Fruit fly (Drosophila melanogaster): ENCODE measurements around the gene CG14414.

Gene CG14414

DNA sequence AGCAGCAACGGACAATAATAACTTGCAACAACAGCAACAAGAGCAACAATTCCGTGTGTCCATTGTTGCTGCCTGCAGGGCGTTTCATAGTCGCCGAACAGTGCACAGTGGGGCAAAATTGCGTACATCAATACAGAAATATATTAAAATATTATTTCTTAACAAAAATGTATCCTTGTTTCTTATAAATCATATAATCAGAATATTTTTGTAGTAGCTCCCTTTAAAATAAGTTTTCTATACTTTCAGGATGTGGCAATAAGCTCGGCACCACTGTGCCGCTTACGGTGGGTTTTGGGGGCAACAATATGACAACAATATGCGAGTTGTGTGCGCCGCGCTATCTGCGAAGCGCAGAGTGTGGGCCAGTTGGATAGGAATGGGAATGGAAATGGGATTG is 31.9 kb downstream of the CG14414 start:
- TF ChIP-seq TFAM (GFP tag; optimal IDR thresholded peaks at IDR 0.05): peak; percentile 43
- TF ChIP-seq dpn (GFP tag; optimal IDR thresholded peaks at IDR 0.05): peak in 1 of 2 experiments; percentile 72
- TF ChIP-seq H15 (GFP tag; IDR thresholded peaks at IDR 0.05): peak; percentile 83
- TF ChIP-seq CG15479 (GFP tag; optimal IDR thresholded peaks at IDR 0.05): no peak
- TF ChIP-seq Hey (tag; optimal IDR thresholded peaks at IDR 0.05): no peak
- no peak for TF ChIP-seq ERR (GFP tag; optimal IDR thresholded peaks at IDR 0.05)
- TF ChIP-seq peb (GFP tag; IDR thresholded peaks at IDR 0.05): peak; percentile 78
- peak; percentile 22 for TF ChIP-seq cwo (GFP tag; optimal IDR thresholded peaks at IDR 0.05)
- peak; percentile 31 for TF ChIP-seq CG4617 (GFP tag; optimal IDR thresholded peaks at IDR 0.05; ENCODE audit: borderline replicate concordance)
- peak; percentile 85 for TF ChIP-seq ttk (GFP tag; IDR thresholded peaks at IDR 0.05)
- TF ChIP-seq trh (GFP tag; optimal IDR thresholded peaks at IDR 0.05): peak; percentile 41
- TF ChIP-seq CG17359 (tag; optimal IDR thresholded peaks at IDR 0.05): peak; percentile 89
- peak; percentile 83 for TF ChIP-seq trem (tag; optimal IDR thresholded peaks at IDR 0.05)
- peak; percentile 78 for TF ChIP-seq CG10366 (GFP tag; IDR thresholded peaks at IDR 0.05)
- TF ChIP-seq Drgx (GFP tag; IDR thresholded peaks at IDR 0.05): peak; percentile 82
- TF ChIP-seq insv (GFP tag; optimal IDR thresholded peaks at IDR 0.05): no peak
- peak; percentile 66 for TF ChIP-seq CG4360 (GFP tag; IDR thresholded peaks at IDR 0.05)
- no peak for TF ChIP-seq CG33213 (GFP tag; optimal IDR thresholded peaks at IDR 0.05)
- TF ChIP-seq BEAF-32 (GFP tag; optimal IDR thresholded peaks at IDR 0.05): no peak
- peak; percentile 3 for TF ChIP-seq CG18011 (GFP tag; optimal IDR thresholded peaks at IDR 0.05)
- TF ChIP-seq Dfd (GFP tag; optimal IDR thresholded peaks at IDR 0.05): no peak
- peak; percentile 84 for TF ChIP-seq CG12391 (tag; optimal IDR thresholded peaks at IDR 0.05)
- peak; percentile 82 for TF ChIP-seq Ptx1 (GFP tag; IDR thresholded peaks at IDR 0.05)
- no peak for TF ChIP-seq CG9932 (GFP tag; IDR thresholded peaks at IDR 0.05)
- no peak for TF ChIP-seq CG2120 (GFP tag; optimal IDR thresholded peaks at IDR 0.05)
- TF ChIP-seq CG5953 (GFP tag; IDR thresholded peaks at IDR 0.05): peak; percentile 80
- peak; percentile 50 for TF ChIP-seq CG6683 (GFP tag; optimal IDR thresholded peaks at IDR 0.05)
- peak; percentile 61; the same call in 1 of the 2 replicates for TF ChIP-seq Gsc (GFP tag; IDR thresholded peaks at IDR 0.05)
- TF ChIP-seq CG13894 (tag; optimal IDR thresholded peaks at IDR 0.05): no peak
- TF ChIP-seq lbe (GFP tag; optimal IDR thresholded peaks at IDR 0.05): no peak
- peak; percentile 38; the same call in 1 of the 2 replicates for TF ChIP-seq CG9215 (GFP tag; IDR thresholded peaks at IDR 0.05)
- no peak for TF ChIP-seq Hand (GFP tag; optimal IDR thresholded peaks at IDR 0.05)
- peak; percentile 59 for TF ChIP-seq fd64A (GFP tag; optimal IDR thresholded peaks at IDR 0.05)
- TF ChIP-seq CG3163 (GFP tag; optimal IDR thresholded peaks at IDR 0.05): no peak
- peak; percentile 68 for TF ChIP-seq CG32532 (GFP tag; IDR thresholded peaks at IDR 0.05)
- no peak for TF ChIP-seq CHES-1-like (GFP tag; optimal IDR thresholded peaks at IDR 0.05)
- peak; percentile 76 for TF ChIP-seq ewg (GFP tag; optimal IDR thresholded peaks at IDR 0.05)
- no peak for TF ChIP-seq da (GFP tag; optimal IDR thresholded peaks at IDR 0.05)
- no peak for TF ChIP-seq Dref (GFP tag; IDR thresholded peaks at IDR 0.05)
- no peak for TF ChIP-seq sc (optimal IDR thresholded peaks at IDR 0.05)
- TF ChIP-seq sc (GFP tag; optimal IDR thresholded peaks at IDR 0.05): peak; percentile 71
- peak; percentile 24 for TF ChIP-seq Nf-YC (tag; optimal IDR thresholded peaks at IDR 0.05)
- peak; percentile 62 for TF ChIP-seq CG12659 (GFP tag; optimal IDR thresholded peaks at IDR 0.05)
- peak; percentile 81 for TF ChIP-seq CG34422 (GFP tag; IDR thresholded peaks at IDR 0.05)
- peak; percentile 79 for TF ChIP-seq CG10959 (GFP tag; IDR thresholded peaks at IDR 0.05)
- TF ChIP-seq Atf6 (GFP tag; IDR thresholded peaks at IDR 0.05): peak; percentile 50; the same call in 1 of the 2 replicates
- TF ChIP-seq CG7372 (GFP tag; IDR thresholded peaks at IDR 0.05): peak; percentile 81
- no peak for TF ChIP-seq btn (GFP tag; optimal IDR thresholded peaks at IDR 0.05)
- TF ChIP-seq CG34224 (GFP tag; IDR thresholded peaks at IDR 0.05; ENCODE audit: partially characterized antibody): no peak
- TF ChIP-seq CG11456 (GFP tag; IDR thresholded peaks at IDR 0.05): peak; percentile 72; the same call in 2 of the 3 replicates
- peak; percentile 81 for TF ChIP-seq Ets65A (GFP tag)
- peak; percentile 56 for TF ChIP-seq CG10654 (GFP tag; optimal IDR thresholded peaks at IDR 0.05)

All from whole organism, embryonic.